Worm (Caenorhabditis elegans) whole organism, L2 larva: ENCODE data around the gene dsb-3.

Experiments
- ama-1 ChIP-seq: fragments of 150-350 bp; optimal IDR thresholded peaks from 2 replicates; lab custom pipeline; 2018; ENCODE audit warnings: inconsistent platforms
- egl-27 ChIP-seq: sonication (generic microtip); optimal IDR thresholded peaks from 3 replicates; lab custom pipeline; 2017; ENCODE audit warnings: missing biosample characterization, missing genetic modification reagents, missing genetic modification characterization
- fos-1 ChIP-seq: fragments of 150-350 bp; optimal IDR thresholded peaks from 2 replicates; lab custom pipeline; 2014; ENCODE audit warnings: missing biosample characterization, missing genetic modification characterization
- lin-11 ChIP-seq: fragments of 150-350 bp; sonication (generic microtip); optimal IDR thresholded peaks from 2 replicates; lab custom pipeline; 2014; ENCODE audit warnings: missing biosample characterization, missing genetic modification characterization, inconsistent platforms, mixed read lengths
- nhr-10 ChIP-seq: sonication (generic microtip); optimal IDR thresholded peaks from 2 replicates; lab custom pipeline; 2017; ENCODE audit warnings: missing biosample characterization, missing genetic modification characterization
- nhr-12 ChIP-seq: fragments of 150-350 bp; optimal IDR thresholded peaks from 2 replicates; lab custom pipeline; 2014; ENCODE audit warnings: missing biosample characterization, missing genetic modification characterization
- nhr-6 ChIP-seq: fragments of 150-350 bp; optimal IDR thresholded peaks from 2 replicates; lab custom pipeline; 2014; ENCODE audit warnings: missing biosample characterization, missing genetic modification characterization
- skn-1 ChIP-seq: sonication (generic microtip); optimal IDR thresholded peaks from 2 replicates; lab custom pipeline; 2017; ENCODE audit warnings: missing biosample characterization, missing genetic modification characterization
- snpc-4 ChIP-seq: fragments of 150-350 bp; optimal IDR thresholded peaks from 2 replicates; lab custom pipeline; 2014; ENCODE audit warnings: missing biosample characterization, missing genetic modification characterization
- unc-62 ChIP-seq: fragments of 150-350 bp; optimal IDR thresholded peaks from 2 replicates; lab custom pipeline; 2014; ENCODE audit warnings: missing biosample characterization, missing genetic modification reagents, missing genetic modification characterization
- zag-1 ChIP-seq: fragments of 150-350 bp; optimal IDR thresholded peaks from 2 replicates; lab custom pipeline; 2014; ENCODE audit warnings: missing biosample characterization, missing genetic modification characterization

DNA sequence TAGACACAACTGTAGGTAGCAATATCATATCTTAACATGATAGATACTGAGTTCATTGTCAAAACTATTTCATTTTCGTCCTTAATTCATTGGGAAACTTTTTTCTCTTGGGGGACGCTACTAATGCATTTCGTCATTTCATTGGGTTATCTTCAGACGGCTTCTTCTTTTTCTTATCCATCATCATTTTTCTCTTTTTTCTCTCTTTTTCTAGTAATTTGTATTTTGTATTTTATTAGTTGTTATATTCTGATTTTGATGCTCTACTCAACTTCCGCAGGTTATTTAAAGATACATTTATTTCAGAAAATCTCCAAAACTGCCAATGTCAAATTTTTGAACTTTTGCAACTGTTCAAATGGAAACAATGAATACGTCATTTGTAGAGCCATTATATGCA is 15.9 kb downstream of the dsb-3 start, which contains the start of gene npr-35:
- TF ChIP-seq lin-11 (tag; lab: Kevin White, UChicago) (no peak), nhr-12 (tag; lab: Kevin White, UChicago) (no peak), nhr-6 (tag; lab: Kevin White, UChicago) (no peak), egl-27 (tag; lab: Kevin White, UChicago) (no peak), snpc-4 (tag; lab: Kevin White, UChicago) (no peak), ama-1 (lab: Kevin White, UChicago) (no peak), fos-1 (tag; lab: Kevin White, UChicago) (no peak), nhr-10 (no peak), unc-62 (GFP tag; lab: Kevin White, UChicago) (no peak), zag-1 (tag; lab: Kevin White, UChicago) (no peak), skn-1 (no peak)
